Fruit fly (Drosophila melanogaster) whole organism, embryonic: ENCODE measurements around the gene Pcd.
A peak's percentile ranks its signal among the peaks of the same experiment; 100 is the strongest.

Source experiments
- Abd-B ChIP-seq: fragments of 200-800 bp; sonication (Bioruptor generic); optimal IDR thresholded peaks from 2 replicates; lab custom pipeline; 2018; ENCODE audit warnings: missing biosample characterization, mild to moderate bottlenecking, missing genetic modification characterization, moderate library complexity
- B-H2 ChIP-seq: fragments of 200-800 bp; sonication (Bioruptor generic); optimal IDR thresholded peaks from 2 replicates; lab custom pipeline; 2018; ENCODE audit warnings: missing biosample characterization, mild to moderate bottlenecking, missing genetic modification characterization
- CG11504 ChIP-seq: fragments of 200-800 bp; sonication (Bioruptor generic); optimal IDR thresholded peaks from 3 replicates; lab custom pipeline; 2019; ENCODE audit warnings: missing biosample characterization, mild to moderate bottlenecking, missing genetic modification characterization, moderate library complexity
- CG12659 ChIP-seq: fragments of 200-800 bp; sonication (Bioruptor generic); optimal IDR thresholded peaks from 3 replicates; lab custom pipeline; 2017; ENCODE audit warnings: mild to moderate bottlenecking, missing biosample characterization, missing genetic modification reagents, missing genetic modification characterization
- CG14667 ChIP-seq: fragments of 200-800 bp; sonication (Bioruptor generic); IDR thresholded peaks from 2 replicates; pipeline ENCODE4 v1.3.6; 2022; ENCODE audit warnings: missing biosample characterization, missing genetic modification characterization
- CG1602 ChIP-seq: fragments of 200-800 bp; sonication (Bioruptor generic); optimal IDR thresholded peaks from 3 replicates; lab custom pipeline; 2016; ENCODE audit warnings: missing biosample characterization, missing genetic modification characterization
- CG1603 ChIP-seq: fragments of 200-800 bp; sonication (Bioruptor generic); optimal IDR thresholded peaks from 2 replicates; lab custom pipeline; 2019; ENCODE audit warnings: missing biosample characterization, mild to moderate bottlenecking, missing genetic modification characterization, moderate library complexity
- CG16863 ChIP-seq: fragments of 200-800 bp; sonication (Bioruptor generic); optimal IDR thresholded peaks from 3 replicates; lab custom pipeline; 2016; ENCODE audit warnings: missing biosample characterization, missing genetic modification characterization
- CG17359 ChIP-seq: fragments of 200-800 bp; sonication (Bioruptor generic); optimal IDR thresholded peaks from 3 replicates; lab custom pipeline; 2018; ENCODE audit warnings: missing biosample characterization, mild to moderate bottlenecking, missing genetic modification characterization, moderate library complexity
- CG17829 ChIP-seq: fragments of 200-800 bp; optimal IDR thresholded peaks from 2 replicates; lab custom pipeline; 2019; ENCODE audit warnings: missing biosample characterization, mild to moderate bottlenecking, missing genetic modification characterization, moderate library complexity
- CG31365 ChIP-seq: fragments of 200-800 bp; sonication (Bioruptor generic); optimal IDR thresholded peaks from 2 replicates; lab custom pipeline; 2018; ENCODE audit warnings: missing biosample characterization, mild to moderate bottlenecking, missing genetic modification characterization
- CG34422 ChIP-seq: fragments of 200-800 bp; sonication (Bioruptor generic); IDR thresholded peaks from 3 replicates; pipeline ENCODE4 v1.3.6; 2022; ENCODE audit warnings: missing biosample characterization, missing genetic modification characterization
- CG3838 ChIP-seq: fragments of 200-800 bp; sonication (Bioruptor generic); optimal IDR thresholded peaks from 3 replicates; lab custom pipeline; 2016; ENCODE audit warnings: missing biosample characterization, missing genetic modification characterization
- CG6175 ChIP-seq: fragments of 200-800 bp; sonication (Bioruptor generic); IDR thresholded peaks from 3 replicates; pipeline ENCODE4 v1.3.6; 2022; ENCODE audit warnings: missing biosample characterization, missing genetic modification characterization
- CG6654 ChIP-seq: fragments of 200-800 bp; sonication (Bioruptor generic); optimal IDR thresholded peaks from 2 replicates; lab custom pipeline; 2017; ENCODE audit warnings: missing biosample characterization, mild to moderate bottlenecking, missing genetic modification characterization
- CG7372 ChIP-seq: fragments of 200-800 bp; sonication (Bioruptor generic); IDR thresholded peaks from 2 replicates; pipeline ENCODE4 v1.3.6; 2022; ENCODE audit warnings: missing biosample characterization, missing genetic modification characterization
- Camta ChIP-seq: fragments of 200-800 bp; sonication (Bioruptor generic); optimal IDR thresholded peaks from 2 replicates; lab custom pipeline; 2016; ENCODE audit warnings: missing biosample characterization, missing genetic modification characterization
- CkIIα-i1 ChIP-seq: fragments of 200-800 bp; sonication (Bioruptor generic); IDR thresholded peaks from 2 replicates; pipeline ENCODE4 v1.3.6; 2022; ENCODE audit warnings: missing biosample characterization, missing genetic modification characterization
- Dbx ChIP-seq: fragments of 200-800 bp; sonication (Bioruptor generic); IDR thresholded peaks from 3 replicates; pipeline ENCODE4 v1.3.6; 2022; ENCODE audit warnings: missing biosample characterization, missing genetic modification characterization
- Ets97D ChIP-seq: fragments of 200-800 bp; sonication (Bioruptor generic); optimal IDR thresholded peaks from 3 replicates; lab custom pipeline; 2016; ENCODE audit warnings: missing biosample characterization, missing genetic modification characterization
- HmgZ ChIP-seq: fragments of 200-800 bp; sonication (Bioruptor generic); optimal IDR thresholded peaks from 2 replicates; lab custom pipeline; 2018; ENCODE audit warnings: missing biosample characterization, mild to moderate bottlenecking, missing genetic modification characterization
- Hr3 ChIP-seq: fragments of 200-800 bp; sonication (Bioruptor generic); optimal IDR thresholded peaks from 3 replicates; lab custom pipeline; 2016; ENCODE audit warnings: missing biosample characterization, missing genetic modification characterization
- Lhr ChIP-seq: fragments of 200-800 bp; sonication (Bioruptor generic); optimal IDR thresholded peaks from 3 replicates; lab custom pipeline; 2017; ENCODE audit warnings: mild to moderate bottlenecking, missing biosample characterization, missing genetic modification reagents, missing genetic modification characterization
- Med ChIP-seq: fragments of 200-800 bp; sonication (Bioruptor generic); peaks from one replicate; lab custom pipeline; 2016; ENCODE audit warnings: missing biosample characterization, missing genetic modification characterization, mild to moderate bottlenecking, inconsistent platforms, moderate library complexity
- Mrtf ChIP-seq: fragments of 200-800 bp; sonication (Bioruptor generic); IDR thresholded peaks from 3 replicates; pipeline ENCODE4 v1.3.6; 2022; ENCODE audit warnings: missing biosample characterization, missing genetic modification characterization
- PHDP ChIP-seq: fragments of 200-800 bp; sonication (Bioruptor generic); optimal IDR thresholded peaks from 3 replicates; lab custom pipeline; 2018; ENCODE audit warnings: missing biosample characterization, mild to moderate bottlenecking, missing genetic modification characterization, moderate library complexity
- Spps ChIP-seq: fragments of 200-800 bp; sonication (Bioruptor generic); optimal IDR thresholded peaks from 2 replicates; lab custom pipeline; 2018; ENCODE audit warnings: missing biosample characterization, mild to moderate bottlenecking, missing genetic modification characterization
- Usf ChIP-seq: fragments of 200-800 bp; sonication (Bioruptor generic); optimal IDR thresholded peaks from 2 replicates; lab custom pipeline; 2017; ENCODE audit warnings: missing genotype, missing biosample characterization, missing genetic modification characterization
- abd-A ChIP-seq: fragments of 200-800 bp; sonication (Bioruptor generic); optimal IDR thresholded peaks from 3 replicates; lab custom pipeline; 2019; ENCODE audit warnings: missing biosample characterization, mild to moderate bottlenecking, missing genetic modification characterization, moderate library complexity
- al ChIP-seq: fragments of 200-800 bp; sonication (Bioruptor generic); IDR thresholded peaks from 2 replicates; pipeline ENCODE4 v1.3.6; 2022; ENCODE audit warnings: missing biosample characterization, missing genetic modification characterization
- crp ChIP-seq, 2 experiments: fragments of 200-800 bp; sonication (Bioruptor generic); optimal IDR thresholded peaks; 2 replicates in 1 of 2; 3 replicates in 1 of 2; lab custom pipeline; 2017; ENCODE audit warnings: missing biosample characterization in 2 of 2, missing genetic modification characterization in 2 of 2, mild to moderate bottlenecking in 1 of 2, moderate library complexity in 1 of 2
- en ChIP-seq: fragments of 200-800 bp; sonication (Bioruptor generic); optimal IDR thresholded peaks from 2 replicates; lab custom pipeline; 2016; ENCODE audit warnings: missing biosample characterization, missing genetic modification characterization
- fd102C ChIP-seq: fragments of 200-800 bp; sonication (Bioruptor generic); optimal IDR thresholded peaks from 2 replicates; lab custom pipeline; 2018; ENCODE audit warnings: missing biosample characterization, mild to moderate bottlenecking, missing genetic modification characterization, moderate library complexity
- fd64A ChIP-seq: fragments of 200-800 bp; sonication (Bioruptor generic); optimal IDR thresholded peaks from 3 replicates; lab custom pipeline; 2018; ENCODE audit warnings: missing biosample characterization, mild to moderate bottlenecking, missing genetic modification characterization
- gfzf ChIP-seq: fragments of 200-800 bp; sonication (Bioruptor generic); optimal IDR thresholded peaks from 2 replicates; lab custom pipeline; 2016; ENCODE audit warnings: missing biosample characterization, mild to moderate bottlenecking, missing genetic modification characterization, moderate library complexity
- gsb-n ChIP-seq: fragments of 200-800 bp; sonication (Bioruptor generic); optimal IDR thresholded peaks from 3 replicates; lab custom pipeline; 2018; ENCODE audit warnings: missing biosample characterization, mild to moderate bottlenecking, missing genetic modification characterization
- jumu ChIP-seq: fragments of 200-800 bp; sonication (Bioruptor generic); optimal IDR thresholded peaks from 3 replicates; lab custom pipeline; 2016; ENCODE audit warnings: missing biosample characterization, missing genetic modification characterization
- lilli ChIP-seq: fragments of 200-800 bp; sonication (Bioruptor generic); optimal IDR thresholded peaks from 3 replicates; lab custom pipeline; 2016; ENCODE audit warnings: missing biosample characterization, missing genetic modification characterization
- lola ChIP-seq, 3 experiments: fragments of >200 bp in 2 of 3; fragments of 200-800 bp in 1 of 3; sonication (Bioruptor generic) in 1 of 3; optimal IDR thresholded peaks; 2 replicates each; lab custom pipeline; 2017 to 2019; ENCODE audit warnings: missing biosample characterization in 3 of 3, missing genetic modification characterization in 3 of 3, mild to moderate bottlenecking in 1 of 3, moderate library complexity in 1 of 3
- lov ChIP-seq, 2 experiments: fragments of 200-800 bp in 1 of 2; fragments of >200 bp in 1 of 2; sonication (Bioruptor generic) in 1 of 2; IDR thresholded peaks in 1 of 2; optimal IDR thresholded peaks in 1 of 2; 2 replicates in 1 of 2; 3 replicates in 1 of 2; pipeline versions ENCODE4 v1.3.6 to Lab custom; 2017 to 2022; ENCODE audit warnings: missing biosample characterization in 1 of 2, missing genetic modification characterization in 1 of 2
- mirr ChIP-seq: fragments of 200-800 bp; sonication (Bioruptor generic); optimal IDR thresholded peaks from 3 replicates; lab custom pipeline; 2018; ENCODE audit warnings: missing biosample characterization, mild to moderate bottlenecking, missing genetic modification characterization
- pfk ChIP-seq: fragments of 200-800 bp; sonication (Bioruptor generic); optimal IDR thresholded peaks from 2 replicates; lab custom pipeline; 2018; ENCODE audit warnings: missing biosample characterization, mild to moderate bottlenecking, missing genetic modification characterization, moderate library complexity
- pros ChIP-seq: fragments of 200-800 bp; sonication (Bioruptor generic); optimal IDR thresholded peaks from 3 replicates; lab custom pipeline; 2019; ENCODE audit warnings: missing biosample characterization, mild to moderate bottlenecking, missing genetic modification characterization, moderate library complexity
- psq ChIP-seq: fragments of 200-800 bp; sonication (Bioruptor generic); optimal IDR thresholded peaks from 2 replicates; lab custom pipeline; 2017; ENCODE audit warnings: missing biosample characterization, missing genetic modification characterization
- pum ChIP-seq: fragments of 200-800 bp; sonication (Bioruptor generic); optimal IDR thresholded peaks from 2 replicates; lab custom pipeline; 2016; ENCODE audit warnings: missing biosample characterization, missing genetic modification characterization
- repo ChIP-seq: fragments of 200-800 bp; sonication (Bioruptor generic); optimal IDR thresholded peaks from 2 replicates; lab custom pipeline; 2016; ENCODE audit warnings: missing biosample characterization, missing genetic modification characterization
- seq ChIP-seq: fragments of 200-800 bp; sonication (Bioruptor generic); IDR thresholded peaks from 2 replicates; pipeline ENCODE4 v1.3.6; 2022; ENCODE audit warnings: missing biosample characterization, missing genetic modification characterization
- slou ChIP-seq: fragments of 200-800 bp; sonication (Bioruptor generic); optimal IDR thresholded peaks from 3 replicates; lab custom pipeline; 2016; ENCODE audit warnings: missing biosample characterization, missing genetic modification characterization
- sob ChIP-seq: fragments of 200-800 bp; sonication (Bioruptor generic); IDR thresholded peaks from 2 replicates; pipeline ENCODE4 v1.3.6; 2022; ENCODE audit warnings: missing biosample characterization, missing genetic modification characterization
- wor ChIP-seq: fragments of 200-800 bp; sonication (Bioruptor generic); IDR thresholded peaks from 2 replicates; pipeline ENCODE4 v1.3.6; 2022; ENCODE audit warnings: missing biosample characterization, missing genetic modification characterization

Pcd gene

dm6 chr3R:29723048-29723656 lies at the start of gene Pcd (continued):
- TF ChIP-seq CG1603 (peak; percentile 30), CG31365 (no peak), fd102C (no peak), CG14667 (GFP tag; lab: Robert Waterston, UW) (no peak), jumu (GFP tag; lab: Kevin White, UChicago) (no peak), CG11504 (no peak), fd64A (no peak), CG34422 (GFP tag; lab: Robert Waterston, UW) (peak; percentile 14; the same call in 1 of the 3 replicates), Hr3 (no peak), CG16863 (GFP tag; lab: Kevin White, UChicago) (no peak), pros (GFP tag; lab: Kevin White, UChicago) (no peak), CG6175 (peak; percentile 76; the same call in 2 of the 3 replicates), mirr (GFP tag; lab: Kevin White, UChicago) (peak; percentile 7), Med (GFP tag; lab: Kevin White, UChicago) (peak; percentile 33), CG17829 (tag; lab: Kevin White, UChicago) (no peak), al (no peak), lola (GFP tag; optimal IDR thresholded peaks at IDR 0.05; lab: Kevin White, UChicago) (no peak), B-H2 (GFP tag; lab: Kevin White, UChicago) (peak; percentile 51), Camta (GFP tag; lab: Kevin White, UChicago) (no peak), Usf (GFP tag; lab: Kevin White, UChicago) (no peak), seq (no peak), lov (optimal IDR thresholded peaks at IDR 0.05; lab: Kevin White, UChicago) (no peak), lov (GFP tag; IDR thresholded peaks at IDR 0.05; lab: Robert Waterston, UW) (no peak), CG17359 (tag; lab: Kevin White, UChicago) (no peak), slou (GFP tag; lab: Kevin White, UChicago) (no peak), en (GFP tag; lab: Kevin White, UChicago) (no peak), gfzf (GFP tag; lab: Kevin White, UChicago) (peak; percentile 38), repo (GFP tag; lab: Kevin White, UChicago) (no peak), HmgZ (peak; percentile 7), Lhr (GFP tag; lab: Kevin White, UChicago) (no peak), Spps (tag; lab: Kevin White, UChicago) (no peak), Mrtf (no peak), pfk (GFP tag; lab: Kevin White, UChicago) (no peak), CG6654 (GFP tag; lab: Kevin White, UChicago) (no peak), CG12659 (GFP tag; lab: Kevin White, UChicago) (no peak), abd-A (tag; lab: Kevin White, UChicago) (peak; percentile 48), Dbx (GFP tag; lab: Robert Waterston, UW) (0 out of 3 replicates have a peak, but pooled peaks have one; percentile 39), CG1602 (no peak), Abd-B (GFP tag; lab: Kevin White, UChicago) (no peak), CG7372 (no peak), CkIIα-i1 (GFP tag; lab: Robert Waterston, UW) (no peak), psq (GFP tag; lab: Kevin White, UChicago) (no peak), pum (no peak), gsb-n (tag; lab: Kevin White, UChicago) (no peak), Ets97D (no peak), PHDP (no peak), crp (GFP tag; optimal IDR thresholded peaks at IDR 0.05; lab: Kevin White, UChicago) (peak; percentile 55 to 94), CG3838 (GFP tag; lab: Kevin White, UChicago) (no peak), wor (no peak), lilli (no peak), sob (GFP tag; lab: Robert Waterston, UW) (no peak)
